Fruit fly (Drosophila melanogaster): ENCODE measurements around the gene CG10171.

- TF ChIP-seq CG8478 (optimal IDR thresholded peaks at IDR 0.05) (no peak), CTCF (optimal IDR thresholded peaks at IDR 0.05) (no peak)
Observed at dm6 chr3L:13437036-13437435, 49.3 kb upstream of the CG10171 start, which contains the start of gene CG10154.

All from S2 (cell line).